Fruit fly (Drosophila melanogaster) whole organism, embryonic: ENCODE measurements around the gene Mob3.
A peak's percentile ranks its signal among the peaks of the same experiment; 100 is the strongest.

Source experiments
- Atf-2 ChIP-seq: fragments of 200-800 bp; sonication (Bioruptor generic); optimal IDR thresholded peaks from 2 replicates; lab custom pipeline; 2016; ENCODE audit warnings: missing biosample characterization, missing genetic modification characterization
- Bdp1 ChIP-seq: fragments of 200-800 bp; sonication (Bioruptor generic); optimal IDR thresholded peaks from 3 replicates; lab custom pipeline; 2016; ENCODE audit warnings: missing biosample characterization, missing genetic modification characterization
- Bgb ChIP-seq: fragments of 200-800 bp; sonication (Bioruptor generic); IDR thresholded peaks from 2 replicates; pipeline ENCODE4 v1.3.6; 2022; ENCODE audit warnings: missing biosample characterization, missing genetic modification characterization; ENCODE audit not compliant: partially characterized antibody
- CG10565 ChIP-seq: fragments of 200-800 bp; sonication (Bioruptor generic); optimal IDR thresholded peaks from 3 replicates; lab custom pipeline; 2016; ENCODE audit warnings: missing biosample characterization, mild to moderate bottlenecking, missing genetic modification characterization
- CG13287 ChIP-seq: fragments of 200-800 bp; sonication (Bioruptor generic); IDR thresholded peaks from 2 replicates; pipeline ENCODE4 v1.3.6; 2022; ENCODE audit warnings: missing biosample characterization, missing genetic modification characterization; ENCODE audit not compliant: partially characterized antibody
- CG1603 ChIP-seq: fragments of 200-800 bp; sonication (Bioruptor generic); optimal IDR thresholded peaks from 2 replicates; lab custom pipeline; 2019; ENCODE audit warnings: missing biosample characterization, mild to moderate bottlenecking, missing genetic modification characterization, moderate library complexity
- CG17359 ChIP-seq: fragments of 200-800 bp; sonication (Bioruptor generic); optimal IDR thresholded peaks from 3 replicates; lab custom pipeline; 2018; ENCODE audit warnings: missing biosample characterization, mild to moderate bottlenecking, missing genetic modification characterization, moderate library complexity
- CG17568 ChIP-seq: fragments of 200-800 bp; sonication (Bioruptor generic); optimal IDR thresholded peaks from 2 replicates; lab custom pipeline; 2018; ENCODE audit warnings: missing biosample characterization, mild to moderate bottlenecking, missing genetic modification characterization, moderate library complexity
- CG17829 ChIP-seq: fragments of 200-800 bp; optimal IDR thresholded peaks from 2 replicates; lab custom pipeline; 2019; ENCODE audit warnings: missing biosample characterization, mild to moderate bottlenecking, missing genetic modification characterization, moderate library complexity
- CG17912 ChIP-seq: fragments of 200-800 bp; sonication (Bioruptor generic); optimal IDR thresholded peaks from 2 replicates; lab custom pipeline; 2018; ENCODE audit warnings: missing biosample characterization, mild to moderate bottlenecking, missing genetic modification characterization
- CG2120 ChIP-seq: fragments of 200-800 bp; sonication (Bioruptor generic); optimal IDR thresholded peaks from 3 replicates; lab custom pipeline; 2016; ENCODE audit warnings: missing biosample characterization, missing genetic modification characterization
- CG2202 ChIP-seq: fragments of 200-800 bp; sonication (Bioruptor generic); optimal IDR thresholded peaks from 2 replicates; lab custom pipeline; 2018; ENCODE audit warnings: missing biosample characterization, mild to moderate bottlenecking, missing genetic modification characterization
- CG33557 ChIP-seq: fragments of 200-800 bp; sonication (Bioruptor generic); optimal IDR thresholded peaks from 2 replicates; lab custom pipeline; 2019; ENCODE audit warnings: missing biosample characterization, mild to moderate bottlenecking, missing genetic modification characterization, moderate library complexity
- CG4360 ChIP-seq: fragments of 200-800 bp; sonication (Bioruptor generic); IDR thresholded peaks from 2 replicates; pipeline ENCODE4 v1.3.6; 2022; ENCODE audit warnings: missing biosample characterization, missing genetic modification characterization
- CG6765 ChIP-seq: fragments of 200-800 bp; sonication (Bioruptor generic); optimal IDR thresholded peaks from 3 replicates; lab custom pipeline; 2017; ENCODE audit warnings: missing biosample characterization, mild to moderate bottlenecking, missing genetic modification characterization
- CG7357 ChIP-seq: fragments of 200-800 bp; sonication (Bioruptor generic); IDR thresholded peaks from 3 replicates; pipeline ENCODE4 v1.3.6; 2022; ENCODE audit warnings: missing biosample characterization, missing genetic modification characterization
- CG8290 ChIP-seq, 3 experiments: fragments of 200-800 bp; sonication (Bioruptor generic); optimal IDR thresholded peaks; 2 replicates each; lab custom pipeline; 2016 to 2019; ENCODE audit warnings: missing biosample characterization in 3 of 3, missing genetic modification characterization in 3 of 3, mild to moderate bottlenecking in 2 of 3, moderate library complexity in 1 of 3
- CG8478 ChIP-seq: fragments of >200 bp; optimal IDR thresholded peaks from 2 replicates; lab custom pipeline; 2018
- CG9797 ChIP-seq: fragments of 200-800 bp; sonication (Bioruptor generic); optimal IDR thresholded peaks from 3 replicates; lab custom pipeline; 2018; ENCODE audit warnings: missing biosample characterization, mild to moderate bottlenecking, missing genetic modification characterization
- CHES-1-like ChIP-seq: fragments of 200-800 bp; sonication (Bioruptor generic); optimal IDR thresholded peaks from 2 replicates; lab custom pipeline; 2016; ENCODE audit warnings: missing biosample characterization, missing genetic modification characterization
- Dip3 ChIP-seq: fragments of 200-800 bp; sonication (Bioruptor generic); optimal IDR thresholded peaks from 3 replicates; lab custom pipeline; 2016; ENCODE audit warnings: missing biosample characterization, missing genetic modification characterization
- Eip74EF ChIP-seq, 2 experiments: fragments of 200-800 bp in 1 of 2; fragments of >200 bp in 1 of 2; sonication (Bioruptor generic) in 1 of 2; optimal IDR thresholded peaks; 2 replicates each; lab custom pipeline; 2017 to 2019; ENCODE audit warnings: missing biosample characterization in 2 of 2, missing genetic modification characterization in 2 of 2, mild to moderate bottlenecking in 1 of 2, moderate library complexity in 1 of 2
- Ets65A ChIP-seq: fragments of 200-800 bp; sonication (Bioruptor generic); peaks from one replicate; lab custom pipeline; 2016; ENCODE audit warnings: missing biosample characterization, missing genetic modification characterization
- HLH54F ChIP-seq: fragments of 200-800 bp; sonication (Bioruptor generic); optimal IDR thresholded peaks from 3 replicates; lab custom pipeline; 2016; ENCODE audit warnings: missing biosample characterization, missing genetic modification characterization
- HmgD ChIP-seq: fragments of 200-800 bp; sonication (Bioruptor generic); optimal IDR thresholded peaks from 3 replicates; lab custom pipeline; 2016; ENCODE audit warnings: missing biosample characterization, missing genetic modification characterization
- MBD-R2 ChIP-seq: fragments of 200-800 bp; sonication (Bioruptor generic); IDR thresholded peaks from 2 replicates; pipeline ENCODE4 v1.3.6; 2022; ENCODE audit warnings: missing biosample characterization, missing genetic modification characterization
- Med ChIP-seq: fragments of 200-800 bp; sonication (Bioruptor generic); peaks from one replicate; lab custom pipeline; 2016; ENCODE audit warnings: missing biosample characterization, missing genetic modification characterization, mild to moderate bottlenecking, inconsistent platforms, moderate library complexity
- Meics ChIP-seq: fragments of 200-800 bp; sonication (Bioruptor generic); optimal IDR thresholded peaks from 2 replicates; lab custom pipeline; 2017; ENCODE audit warnings: missing biosample characterization, mild to moderate bottlenecking, missing genetic modification characterization
- NC2β ChIP-seq: fragments of 200-800 bp; sonication (Bioruptor generic); optimal IDR thresholded peaks from 2 replicates; lab custom pipeline; 2016; ENCODE audit warnings: missing biosample characterization, missing genetic modification characterization
- NK7.1 ChIP-seq: fragments of 200-800 bp; sonication (Bioruptor generic); optimal IDR thresholded peaks from 3 replicates; lab custom pipeline; 2016; ENCODE audit warnings: missing biosample characterization, missing genetic modification characterization
- Nf-YB ChIP-seq: fragments of 200-800 bp; sonication (Bioruptor generic); optimal IDR thresholded peaks from 3 replicates; lab custom pipeline; 2019; ENCODE audit warnings: missing biosample characterization, mild to moderate bottlenecking, missing genetic modification characterization, moderate library complexity
- Rfx ChIP-seq: fragments of 200-800 bp; sonication (Bioruptor generic); IDR thresholded peaks from 2 replicates; pipeline ENCODE4 v1.3.6; 2022; ENCODE audit warnings: missing biosample characterization, missing genetic modification characterization
- bigmax ChIP-seq: fragments of 200-800 bp; sonication (Bioruptor generic); optimal IDR thresholded peaks from 2 replicates; lab custom pipeline; 2018; ENCODE audit warnings: missing biosample characterization, mild to moderate bottlenecking, missing genetic modification characterization
- crol ChIP-seq: fragments of 200-800 bp; sonication (Bioruptor generic); IDR thresholded peaks from 2 replicates; pipeline ENCODE4 v1.3.6; 2022; ENCODE audit warnings: missing biosample characterization, missing genetic modification characterization
- danr ChIP-seq: fragments of 200-800 bp; sonication (Bioruptor generic); IDR thresholded peaks from 2 replicates; pipeline ENCODE4 v1.3.6; 2022; ENCODE audit warnings: missing biosample characterization, missing genetic modification characterization
- dati ChIP-seq: fragments of 200-800 bp; sonication (Bioruptor generic); IDR thresholded peaks from 2 replicates; pipeline ENCODE4 v1.3.6; 2022; ENCODE audit warnings: missing biosample characterization, missing genetic modification characterization
- esg ChIP-seq: fragments of 200-800 bp; sonication (Bioruptor generic); conservative IDR thresholded peaks from 2 replicates; pipeline ENCODE4 v1.3.6; 2022; ENCODE audit warnings: missing biosample characterization, missing genetic modification characterization
- gce ChIP-seq: fragments of 200-800 bp; sonication (Bioruptor generic); IDR thresholded peaks from 3 replicates; pipeline ENCODE4 v1.3.6; 2022; ENCODE audit warnings: missing biosample characterization, missing genetic modification characterization
- gcm ChIP-seq: fragments of 200-800 bp; sonication (Bioruptor generic); optimal IDR thresholded peaks from 2 replicates; lab custom pipeline; 2019; ENCODE audit warnings: missing biosample characterization, mild to moderate bottlenecking, missing genetic modification characterization, moderate library complexity
- hkb ChIP-seq, 2 experiments: fragments of 200-800 bp in 1 of 2; fragments of >200 bp in 1 of 2; sonication (Bioruptor generic) in 1 of 2; IDR thresholded peaks in 1 of 2; optimal IDR thresholded peaks in 1 of 2; 2 replicates each; pipeline versions ENCODE4 v1.3.6 to Lab custom; 2017 to 2022; ENCODE audit warnings: missing biosample characterization in 1 of 2, missing genetic modification characterization in 1 of 2
- lab ChIP-seq: fragments of 200-800 bp; sonication (Bioruptor generic); optimal IDR thresholded peaks from 3 replicates; lab custom pipeline; 2017; ENCODE audit warnings: missing biosample characterization, missing genetic modification characterization, mild to moderate bottlenecking, moderate library complexity, missing genetic modification reagents
- nmo ChIP-seq: fragments of 200-800 bp; sonication (Bioruptor generic); optimal IDR thresholded peaks from 2 replicates; lab custom pipeline; 2018; ENCODE audit warnings: missing biosample characterization, mild to moderate bottlenecking, missing genetic modification characterization, moderate library complexity
- onecut ChIP-seq: fragments of 200-800 bp; sonication (Bioruptor generic); IDR thresholded peaks from 2 replicates; pipeline ENCODE4 v1.3.6; 2022; ENCODE audit warnings: missing biosample characterization, missing genetic modification characterization
- pnt ChIP-seq: fragments of 200-800 bp; sonication (Bioruptor generic); optimal IDR thresholded peaks from 3 replicates; lab custom pipeline; 2016; ENCODE audit warnings: missing biosample characterization, missing genetic modification characterization
- row ChIP-seq: fragments of 200-800 bp; sonication (Bioruptor generic); IDR thresholded peaks from 3 replicates; pipeline ENCODE4 v1.3.6; 2022; ENCODE audit warnings: missing biosample characterization, missing genetic modification characterization
- sens-2 ChIP-seq: fragments of 200-800 bp; sonication (Bioruptor generic); IDR thresholded peaks from 2 replicates; pipeline ENCODE4 v1.3.6; 2022; ENCODE audit warnings: missing biosample characterization, missing genetic modification characterization
- sima ChIP-seq: fragments of 200-800 bp; sonication (Bioruptor generic); optimal IDR thresholded peaks from 2 replicates; lab custom pipeline; 2016; ENCODE audit warnings: missing biosample characterization, missing genetic modification characterization
- tll ChIP-seq, 2 experiments: fragments of 200-800 bp in 1 of 2; fragments of >200 bp in 1 of 2; sonication (Bioruptor generic) in 1 of 2; optimal IDR thresholded peaks; 2 replicates each; lab custom pipeline; 2017 to 2019; ENCODE audit warnings: missing biosample characterization in 2 of 2, missing genetic modification characterization in 2 of 2, mild to moderate bottlenecking in 1 of 2, moderate library complexity in 1 of 2
- wdn ChIP-seq: fragments of 200-800 bp; sonication (Bioruptor generic); IDR thresholded peaks from 2 replicates; pipeline ENCODE4 v1.3.6; 2022; ENCODE audit warnings: missing biosample characterization, missing genetic modification characterization

Mob3 gene

dm6 chr2L:10226724-10227407 lies 38.3 kb upstream of the Mob3 start, which contains the start of gene CG5708 (continued):
- TF ChIP-seq tll (GFP tag; optimal IDR thresholded peaks at IDR 0.05; lab: Kevin White, UChicago) (no peak), gce (GFP tag; lab: Robert Waterston, UW) (no peak), CG8290 (GFP tag; optimal IDR thresholded peaks at IDR 0.05; lab: Kevin White, UChicago) (peak; percentile 62), CG8290 (tag; optimal IDR thresholded peaks at IDR 0.05; lab: Kevin White, UChicago) (peak; percentile 34 to 67), sens-2 (GFP tag; lab: Robert Waterston, UW) (no peak), hkb (optimal IDR thresholded peaks at IDR 0.05; lab: Kevin White, UChicago) (no peak), hkb (GFP tag; IDR thresholded peaks at IDR 0.05; lab: Robert Waterston, UW) (no peak), pnt (GFP tag; lab: Kevin White, UChicago) (no peak), CG4360 (GFP tag; lab: Robert Waterston, UW) (no peak), Rfx (GFP tag; lab: Robert Waterston, UW) (peak; percentile 45; the same call in 1 of the 2 replicates), danr (GFP tag; lab: Robert Waterston, UW) (no peak), CG6765 (GFP tag; lab: Kevin White, UChicago) (no peak), lab (no peak), CG17912 (GFP tag; lab: Kevin White, UChicago) (no peak), CG8478 (lab: Kevin White, UChicago) (no peak), dati (GFP tag; lab: Robert Waterston, UW) (no peak), Atf-2 (GFP tag; lab: Kevin White, UChicago) (no peak), esg (no peak), MBD-R2 (GFP tag; lab: Robert Waterston, UW) (peak; percentile 58), Med (GFP tag; lab: Kevin White, UChicago) (peak; percentile 76), HmgD (GFP tag; lab: Kevin White, UChicago) (no peak), CG13287 (GFP tag; lab: Robert Waterston, UW) (peak; percentile 45; the same call in 1 of the 2 replicates), Ets65A (GFP tag; lab: Kevin White, UChicago) (peak; percentile 13), CG9797 (no peak), nmo (GFP tag; lab: Kevin White, UChicago) (peak; percentile 66), CG2202 (tag; lab: Kevin White, UChicago) (no peak), CG7357 (GFP tag; lab: Robert Waterston, UW) (no peak), gcm (GFP tag; lab: Kevin White, UChicago) (no peak), CG17568 (no peak), Bdp1 (GFP tag; lab: Kevin White, UChicago) (no peak), CG10565 (GFP tag; lab: Kevin White, UChicago) (no peak), CG33557 (GFP tag; lab: Kevin White, UChicago) (no peak), row (GFP tag; lab: Robert Waterston, UW) (peak; percentile 89), wdn (GFP tag; lab: Robert Waterston, UW) (no peak), CG17359 (tag; lab: Kevin White, UChicago) (no peak), crol (GFP tag; lab: Robert Waterston, UW) (no peak), onecut (GFP tag; lab: Robert Waterston, UW) (no peak; the same call in 1 of the 2 replicates), Meics (GFP tag; lab: Kevin White, UChicago) (no peak), NK7.1 (no peak), Eip74EF (GFP tag; optimal IDR thresholded peaks at IDR 0.05; lab: Kevin White, UChicago) (no peak), Dip3 (GFP tag; lab: Kevin White, UChicago) (no peak), NC2β (GFP tag; lab: Kevin White, UChicago) (no peak), CG17829 (tag; lab: Kevin White, UChicago) (peak; percentile 35), CHES-1-like (peak; percentile 12), Nf-YB (GFP tag; lab: Kevin White, UChicago) (no peak), sima (GFP tag; lab: Kevin White, UChicago) (no peak), bigmax (GFP tag; lab: Kevin White, UChicago) (no peak), Bgb (peak; percentile 52; the same call in 1 of the 2 replicates), CG1603 (tag; lab: Kevin White, UChicago) (peak; percentile 86), CG2120 (peak; percentile 37), HLH54F (GFP tag; lab: Kevin White, UChicago) (peak; percentile 5)
